Fruit fly (Drosophila melanogaster) S2 (cell line): ENCODE data around the gene CG13896.

Experiments used
- CG8478 ChIP-seq: fragments of >200 bp; optimal IDR thresholded peaks from 2 replicates; lab custom pipeline; 2018
- CTCF ChIP-seq, 2 experiments: fragments of >200 bp; optimal IDR thresholded peaks; 2 replicates each; lab custom pipeline; 2018

Gene CG13896

dm6 chr3L:711839-712553 is at the start of gene CG13896:
Gene CG13896 (minus strand): TSS chr3L:711850.
- TF ChIP-seq CTCF (optimal IDR thresholded peaks at IDR 0.05; lab: Kevin White, UChicago) (peak; percentile 95 to 99), CG8478 (peak; percentile 71)

- TF ChIP-seq CG8478, result no peak
- no peak for TF ChIP-seq CTCF (optimal IDR thresholded peaks at IDR 0.05; lab: Kevin White, UChicago)
Observed at dm6 chr3L:760201-760600, 48.6 kb upstream of the CG13896 start.

DNA sequence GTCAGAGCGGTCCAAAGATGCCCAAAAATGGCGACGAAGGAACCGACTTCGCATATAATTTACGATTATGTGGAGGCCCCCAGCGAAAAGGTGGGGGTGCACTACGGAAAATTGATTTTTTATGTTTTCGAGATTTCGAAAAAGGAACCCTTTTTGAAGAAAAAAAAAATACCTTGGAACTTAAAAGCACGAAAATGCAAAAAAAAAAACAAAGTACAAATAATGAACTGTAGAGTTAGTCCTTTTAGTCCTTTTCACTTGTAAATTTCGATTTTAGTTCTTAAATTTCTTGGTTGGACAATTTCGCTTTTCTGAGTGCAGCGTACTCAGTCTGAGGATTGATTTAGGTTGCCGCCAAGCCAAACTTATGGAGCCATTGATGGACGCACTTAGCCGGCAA is 46.9 kb upstream of the CG13896 start:
- TF ChIP-seq CG8478 (no peak), CTCF (optimal IDR thresholded peaks at IDR 0.05; lab: Kevin White, UChicago) (no peak)

DNA sequence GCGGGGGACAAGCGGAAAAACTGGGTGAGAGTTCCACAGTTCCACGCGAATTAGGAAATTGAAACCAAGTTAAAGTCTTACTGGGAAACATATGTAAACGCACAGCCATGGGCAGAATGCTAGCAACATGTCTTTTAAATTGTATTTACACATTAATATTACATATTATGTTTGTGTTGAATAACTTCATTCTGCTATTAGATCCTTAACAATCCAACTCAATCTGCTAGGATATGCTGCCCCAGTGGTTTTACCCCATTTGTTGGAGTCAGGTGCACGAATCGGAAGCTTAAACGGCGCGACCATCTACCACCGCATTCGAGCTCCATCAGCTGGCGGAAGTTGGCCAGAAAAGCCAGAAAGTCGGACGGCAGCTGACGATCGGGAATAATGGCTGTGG is 44.7 kb upstream of the CG13896 start:
- TF ChIP-seq CG8478, result no peak
- no peak for TF ChIP-seq CTCF (optimal IDR thresholded peaks at IDR 0.05; lab: Kevin White, UChicago)

dm6 chr3L:755259-755658 is 43.6 kb upstream of the CG13896 start, which contains the start of gene hng3:
Gene hng3 (minus strand): TSS chr3L:755489.
- TF ChIP-seq CG8478 (no peak), CTCF (optimal IDR thresholded peaks at IDR 0.05; lab: Kevin White, UChicago) (no peak)

DNA sequence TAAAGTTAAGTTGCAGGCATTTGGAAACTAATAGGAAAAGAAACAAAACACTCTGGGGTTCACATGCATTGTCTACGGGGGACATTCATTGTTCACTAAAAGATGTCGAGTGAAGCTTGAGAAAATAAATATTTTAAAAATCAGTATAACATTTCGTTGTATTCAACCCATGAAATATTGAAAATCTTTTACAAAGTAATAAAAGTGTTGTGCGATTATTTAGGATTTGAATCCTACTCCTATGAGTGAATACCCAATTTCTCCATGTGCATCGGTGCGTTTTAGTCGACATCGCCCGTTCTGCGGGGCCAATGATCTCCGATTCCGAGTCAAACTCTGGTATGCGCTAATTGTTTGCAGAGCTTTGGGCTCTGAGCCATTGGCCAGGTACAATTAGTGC is 43.0 kb upstream of the CG13896 start:
- TF ChIP-seq CG8478, result no peak
- TF ChIP-seq CTCF (optimal IDR thresholded peaks at IDR 0.05; lab: Kevin White, UChicago), result no peak

dm6 chr3L:753568-754156 is 42.0 kb upstream of the CG13896 start:
- TF ChIP-seq CG8478 (no peak), CTCF (optimal IDR thresholded peaks at IDR 0.05; lab: Kevin White, UChicago) (no peak)

- TF ChIP-seq CG8478, result no peak
- no peak for TF ChIP-seq CTCF (optimal IDR thresholded peaks at IDR 0.05; lab: Kevin White, UChicago)
Observed at dm6 chr3L:751516-752125, 40.0 kb upstream of the CG13896 start.

- TF ChIP-seq CG8478 (no peak), CTCF (optimal IDR thresholded peaks at IDR 0.05; lab: Kevin White, UChicago) (no peak)
Observed at dm6 chr3L:750614-751293, 39.1 kb upstream of the CG13896 start.

DNA sequence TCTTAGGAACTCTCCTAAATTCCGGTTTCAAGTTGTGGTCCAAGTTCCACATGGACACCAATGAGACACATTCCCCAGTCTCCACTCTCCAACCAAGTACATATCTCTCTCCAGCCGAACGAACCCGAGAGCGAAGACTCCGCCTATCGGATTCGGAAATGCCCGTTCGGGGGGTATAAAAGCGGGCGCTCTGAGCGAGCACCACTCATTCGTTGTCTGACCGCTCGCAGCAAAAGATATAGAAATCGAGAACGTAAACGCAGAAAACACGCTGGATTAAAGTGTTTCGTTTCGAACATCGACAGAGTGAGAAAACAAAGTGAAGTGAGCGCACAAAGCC is 37.5 kb upstream of the CG13896 start, which contains the start of gene emc:
Gene emc, plus strand, starts transcription at position 202 of the 340 bp plus-strand sequence.
- TF ChIP-seq CG8478 (no peak), CTCF (optimal IDR thresholded peaks at IDR 0.05; lab: Kevin White, UChicago) (no peak)

- TF ChIP-seq CTCF (optimal IDR thresholded peaks at IDR 0.05; lab: Kevin White, UChicago) (no peak), CG8478 (no peak)
Observed at dm6 chr3L:748329-749198, 36.9 kb upstream of the CG13896 start.

DNA sequence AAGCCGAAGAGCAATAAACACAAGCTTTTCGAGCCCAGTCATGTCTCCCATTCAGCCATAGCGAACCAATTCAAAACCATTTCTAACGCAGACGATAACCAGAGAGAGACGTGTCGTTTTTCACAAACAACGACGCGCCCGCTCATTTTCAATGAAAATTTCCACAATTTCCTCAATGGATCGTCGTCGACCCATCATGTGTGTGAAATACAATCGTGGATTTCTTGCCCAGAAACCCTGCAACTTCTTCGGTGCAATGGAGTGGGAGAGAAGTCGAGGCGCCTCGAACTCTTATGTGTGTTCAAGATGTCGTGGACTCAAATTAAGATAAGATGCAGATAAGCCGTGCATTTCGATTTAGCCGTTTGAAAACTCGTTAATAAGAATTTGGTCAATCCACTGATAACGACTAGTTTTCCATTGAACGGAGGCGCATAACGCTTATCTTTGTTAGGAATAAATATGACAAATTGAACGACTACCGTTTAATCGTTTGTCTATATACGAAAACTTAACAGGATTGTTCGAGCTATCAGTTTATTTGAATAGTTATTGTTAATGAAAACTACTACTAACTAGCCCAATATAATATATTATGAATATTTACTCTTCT is 36.2 kb upstream of the CG13896 start:
- TF ChIP-seq CTCF (optimal IDR thresholded peaks at IDR 0.05; lab: Kevin White, UChicago), result no peak
- no peak for TF ChIP-seq CG8478

DNA sequence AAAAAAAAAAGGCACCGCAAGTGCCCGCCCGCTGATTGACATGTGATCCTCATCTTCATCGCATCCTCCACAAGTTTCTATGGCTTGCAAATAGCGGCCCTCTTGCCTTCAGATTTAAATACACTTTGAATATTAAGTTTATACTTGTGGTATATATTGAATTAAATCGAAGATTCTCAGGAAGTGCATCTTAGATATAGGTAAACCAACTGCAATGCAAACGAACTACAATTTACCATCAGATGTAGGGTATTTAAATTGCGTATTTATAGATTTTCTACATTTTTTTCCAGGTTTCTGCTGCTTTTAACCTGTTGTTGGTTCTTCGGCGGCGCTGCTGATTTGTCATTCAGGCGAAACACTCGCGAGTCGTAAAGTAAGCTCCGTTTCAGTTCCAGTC is 35.4 kb upstream of the CG13896 start:
- TF ChIP-seq CG8478, result no peak
- no peak for TF ChIP-seq CTCF (optimal IDR thresholded peaks at IDR 0.05; lab: Kevin White, UChicago)

DNA sequence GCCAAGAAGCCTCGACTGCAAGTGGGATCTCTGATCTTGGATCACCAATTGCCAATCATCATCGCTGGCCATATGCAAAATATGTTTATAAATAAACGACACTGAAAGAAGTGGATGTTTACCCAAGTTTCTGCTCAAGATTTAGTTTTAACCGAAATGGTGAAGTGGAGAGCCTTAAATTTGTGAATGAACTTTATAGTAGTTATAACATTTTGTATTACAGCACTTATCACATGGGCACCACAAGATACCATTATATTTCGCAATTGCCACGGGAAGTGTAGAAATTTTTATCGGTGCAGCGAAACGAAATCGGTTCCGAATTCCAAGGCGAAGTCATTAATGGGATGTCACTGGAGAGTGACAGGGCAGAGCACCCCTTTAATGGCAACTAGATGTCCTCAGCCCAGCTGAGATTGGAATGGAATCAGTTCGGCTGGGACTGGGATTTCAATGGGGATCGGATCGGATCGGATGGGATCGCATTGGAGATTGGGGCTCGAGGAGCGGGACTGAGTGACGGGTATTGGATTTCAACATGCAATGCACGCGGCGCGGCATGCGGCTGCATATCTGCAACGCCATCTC is 34.8 kb upstream of the CG13896 start:
- TF ChIP-seq CG8478, result no peak
- no peak for TF ChIP-seq CTCF (optimal IDR thresholded peaks at IDR 0.05; lab: Kevin White, UChicago)
